Worm (Caenorhabditis elegans) whole organism, midembryonic: Measurements from ENCODE around the gene F09E5.3.

ENCODE experiments used
- flt-1 ChIP-seq: fragments of 200-800 bp; sonication (Bioruptor generic); IDR thresholded peaks from 2 replicates; pipeline ENCODE4 v1.3.6; 2022; ENCODE audit warnings: missing genetic modification characterization, missing compliant biosample characterization
- klf-2 ChIP-seq: fragments of 200-800 bp; sonication (Bioruptor generic); conservative IDR thresholded peaks from 2 replicates; pipeline ENCODE4 v1.3.6; 2022; ENCODE audit warnings: missing genetic modification reagents, missing genetic modification characterization, missing compliant biosample characterization
- tab-1 ChIP-seq: fragments of 200-800 bp; sonication (Bioruptor generic); IDR thresholded peaks from 2 replicates; pipeline ENCODE4 v1.3.6; 2022; ENCODE audit warnings: missing genetic modification characterization, missing compliant biosample characterization

- 0 out of 2 replicates have a peak, but pooled peaks have one; percentile 20 for TF ChIP-seq flt-1
- no peak for TF ChIP-seq tab-1 (GFP tag; lab: Robert Waterston, UW)
- TF ChIP-seq klf-2 (GFP tag; lab: Robert Waterston, UW), result no peak
These were observed 43.6 kb upstream of the F09E5.3 start for ce11 chrII:5330206-5330686.
